Fruit fly (Drosophila melanogaster) whole organism, embryonic: ENCODE measurements around the gene comm.

Experiments used
- Abd-B ChIP-seq: fragments of 200-800 bp; sonication (Bioruptor generic); optimal IDR thresholded peaks from 2 replicates; lab custom pipeline; 2018; ENCODE audit warnings: missing biosample characterization, mild to moderate bottlenecking, missing genetic modification characterization, moderate library complexity
- Ada2b ChIP-seq: fragments of 200-800 bp; sonication (Bioruptor generic); IDR thresholded peaks from 2 replicates; pipeline ENCODE4 v1.3.6; 2022; ENCODE audit warnings: missing biosample characterization, missing genetic modification characterization
- Awh ChIP-seq: fragments of 200-800 bp; sonication (Bioruptor generic); IDR thresholded peaks from 2 replicates; pipeline ENCODE4, ENCODE4 v1.3.6; 2022; ENCODE audit warnings: missing biosample characterization, missing genetic modification characterization
- Bdp1 ChIP-seq: fragments of 200-800 bp; sonication (Bioruptor generic); optimal IDR thresholded peaks from 3 replicates; lab custom pipeline; 2016; ENCODE audit warnings: missing biosample characterization, missing genetic modification characterization
- C15 ChIP-seq: fragments of 200-800 bp; sonication (Bioruptor generic); IDR thresholded peaks from 3 replicates; pipeline ENCODE4 v1.3.6; 2022; ENCODE audit warnings: missing biosample characterization, missing genetic modification characterization
- CG10462 ChIP-seq: fragments of 200-800 bp; sonication (Bioruptor generic); optimal IDR thresholded peaks from 2 replicates; lab custom pipeline; 2016; ENCODE audit warnings: missing biosample characterization, missing genetic modification characterization
- CG13287 ChIP-seq: fragments of 200-800 bp; sonication (Bioruptor generic); IDR thresholded peaks from 2 replicates; pipeline ENCODE4 v1.3.6; 2022; ENCODE audit warnings: missing biosample characterization, missing genetic modification characterization; ENCODE audit not compliant: partially characterized antibody
- CG13894 ChIP-seq: fragments of 200-800 bp; sonication (Bioruptor generic); optimal IDR thresholded peaks from 3 replicates; lab custom pipeline; 2018; ENCODE audit warnings: missing biosample characterization, mild to moderate bottlenecking, missing genetic modification characterization, moderate library complexity
- CG1529 ChIP-seq: fragments of 200-800 bp; sonication (Bioruptor generic); optimal IDR thresholded peaks from 3 replicates; lab custom pipeline; 2018; ENCODE audit warnings: missing biosample characterization, missing genetic modification characterization
- CG17802 ChIP-seq: fragments of 200-800 bp; sonication (Bioruptor generic); optimal IDR thresholded peaks from 2 replicates; lab custom pipeline; 2018; ENCODE audit warnings: missing biosample characterization, mild to moderate bottlenecking, missing genetic modification characterization, moderate library complexity
- CG31388 ChIP-seq: fragments of 200-800 bp; sonication (Bioruptor generic); optimal IDR thresholded peaks from 2 replicates; lab custom pipeline; 2016; ENCODE audit warnings: missing biosample characterization, missing genetic modification characterization
- CG3163 ChIP-seq: fragments of 200-800 bp; sonication (Bioruptor generic); optimal IDR thresholded peaks from 3 replicates; lab custom pipeline; 2016; ENCODE audit warnings: missing biosample characterization, missing genetic modification characterization
- CG34376 ChIP-seq: fragments of 200-800 bp; sonication (Bioruptor generic); optimal IDR thresholded peaks from 2 replicates; lab custom pipeline; 2018; ENCODE audit warnings: missing biosample characterization, mild to moderate bottlenecking, missing genetic modification characterization
- CG4820 ChIP-seq: fragments of 200-800 bp; sonication (Bioruptor generic); optimal IDR thresholded peaks from 3 replicates; lab custom pipeline; 2016; ENCODE audit warnings: missing biosample characterization, missing genetic modification characterization
- CG8089 ChIP-seq: fragments of 200-800 bp; sonication (Bioruptor generic); optimal IDR thresholded peaks from 3 replicates; lab custom pipeline; 2016; ENCODE audit warnings: missing biosample characterization, missing genetic modification characterization
- CG9437 ChIP-seq: fragments of 200-800 bp; sonication (Bioruptor generic); optimal IDR thresholded peaks from 2 replicates; lab custom pipeline; 2018; ENCODE audit warnings: missing biosample characterization, mild to moderate bottlenecking, missing genetic modification characterization
- CG9797 ChIP-seq: fragments of 200-800 bp; sonication (Bioruptor generic); optimal IDR thresholded peaks from 3 replicates; lab custom pipeline; 2018; ENCODE audit warnings: missing biosample characterization, mild to moderate bottlenecking, missing genetic modification characterization
- CG9932 ChIP-seq: fragments of 200-800 bp; sonication (Bioruptor generic); IDR thresholded peaks from 2 replicates; pipeline ENCODE4 v1.3.6; 2022; ENCODE audit warnings: missing biosample characterization, missing genetic modification characterization
- Doc2 ChIP-seq: fragments of 200-800 bp; sonication (Bioruptor generic); IDR thresholded peaks from 2 replicates; pipeline ENCODE4 v1.3.6; 2022; ENCODE audit warnings: missing biosample characterization, missing genetic modification characterization
- Doc3 ChIP-seq: fragments of 200-800 bp; sonication (Bioruptor generic); IDR thresholded peaks from 3 replicates; pipeline ENCODE4 v1.3.6; 2022; ENCODE audit warnings: missing biosample characterization, missing genetic modification characterization; ENCODE audit not compliant: partially characterized antibody
- Eip74EF ChIP-seq, 2 experiments: fragments of 200-800 bp in 1 of 2; fragments of >200 bp in 1 of 2; sonication (Bioruptor generic) in 1 of 2; optimal IDR thresholded peaks; 2 replicates each; lab custom pipeline; 2017 to 2019; ENCODE audit warnings: missing biosample characterization in 2 of 2, missing genetic modification characterization in 2 of 2, mild to moderate bottlenecking in 1 of 2, moderate library complexity in 1 of 2
- H2.0 ChIP-seq: fragments of 200-800 bp; sonication (Bioruptor generic); IDR thresholded peaks from 2 replicates; pipeline ENCODE4 v1.3.6; 2022; ENCODE audit warnings: missing biosample characterization, missing genetic modification characterization
- Mes4 ChIP-seq: fragments of 200-800 bp; sonication (Bioruptor generic); optimal IDR thresholded peaks from 2 replicates; lab custom pipeline; 2016; ENCODE audit warnings: missing biosample characterization, missing genetic modification characterization
- Sin3A ChIP-seq: fragments of >200 bp; optimal IDR thresholded peaks from 2 replicates; lab custom pipeline; 2018
- Tbp ChIP-seq: fragments of >200 bp; optimal IDR thresholded peaks from 2 replicates; lab custom pipeline; 2018; ENCODE audit warnings: missing biosample characterization, missing genetic modification characterization
- Xbp1 ChIP-seq: fragments of 200-800 bp; sonication (Bioruptor generic); optimal IDR thresholded peaks from 3 replicates; lab custom pipeline; 2016; ENCODE audit warnings: missing biosample characterization, mild to moderate bottlenecking, missing genetic modification characterization
- abd-A ChIP-seq: fragments of 200-800 bp; sonication (Bioruptor generic); optimal IDR thresholded peaks from 3 replicates; lab custom pipeline; 2019; ENCODE audit warnings: missing biosample characterization, mild to moderate bottlenecking, missing genetic modification characterization, moderate library complexity
- crp ChIP-seq, 2 experiments: fragments of 200-800 bp; sonication (Bioruptor generic); optimal IDR thresholded peaks; 2 replicates in 1 of 2; 3 replicates in 1 of 2; lab custom pipeline; 2017; ENCODE audit warnings: missing biosample characterization in 2 of 2, missing genetic modification characterization in 2 of 2, mild to moderate bottlenecking in 1 of 2, moderate library complexity in 1 of 2
- cwo ChIP-seq: fragments of 200-800 bp; sonication (Bioruptor generic); optimal IDR thresholded peaks from 3 replicates; lab custom pipeline; 2017; ENCODE audit warnings: missing biosample characterization, missing genetic modification characterization, mild to moderate bottlenecking, moderate library complexity, missing genetic modification reagents
- dysf ChIP-seq: fragments of 200-800 bp; sonication (Bioruptor generic); IDR thresholded peaks from 3 replicates; pipeline ENCODE4 v1.3.6; 2022; ENCODE audit warnings: missing biosample characterization, missing genetic modification characterization
- esg ChIP-seq: fragments of 200-800 bp; sonication (Bioruptor generic); conservative IDR thresholded peaks from 2 replicates; pipeline ENCODE4 v1.3.6; 2022; ENCODE audit warnings: missing biosample characterization, missing genetic modification characterization
- ftz-f1 ChIP-seq: fragments of 200-800 bp; sonication (Bioruptor generic); optimal IDR thresholded peaks from 2 replicates; lab custom pipeline; 2016; ENCODE audit warnings: missing biosample characterization, missing genetic modification characterization
- gcm2 ChIP-seq: fragments of 200-800 bp; sonication (Bioruptor generic); optimal IDR thresholded peaks from 2 replicates; lab custom pipeline; 2016; ENCODE audit warnings: missing biosample characterization, missing genetic modification characterization
- gfzf ChIP-seq: fragments of 200-800 bp; sonication (Bioruptor generic); optimal IDR thresholded peaks from 2 replicates; lab custom pipeline; 2016; ENCODE audit warnings: missing biosample characterization, mild to moderate bottlenecking, missing genetic modification characterization, moderate library complexity
- hkb ChIP-seq, 2 experiments: fragments of 200-800 bp in 1 of 2; fragments of >200 bp in 1 of 2; sonication (Bioruptor generic) in 1 of 2; IDR thresholded peaks in 1 of 2; optimal IDR thresholded peaks in 1 of 2; 2 replicates each; pipeline versions ENCODE4 v1.3.6 to Lab custom; 2017 to 2022; ENCODE audit warnings: missing biosample characterization in 1 of 2, missing genetic modification characterization in 1 of 2
- inv ChIP-seq: fragments of 200-800 bp; sonication (Bioruptor generic); IDR thresholded peaks from 2 replicates; pipeline ENCODE4 v1.3.6; 2022; ENCODE audit warnings: missing biosample characterization, missing genetic modification characterization; ENCODE audit not compliant: partially characterized antibody
- mirr ChIP-seq: fragments of 200-800 bp; sonication (Bioruptor generic); optimal IDR thresholded peaks from 3 replicates; lab custom pipeline; 2018; ENCODE audit warnings: missing biosample characterization, mild to moderate bottlenecking, missing genetic modification characterization
- nerfin-1 ChIP-seq: fragments of 200-800 bp; sonication (Bioruptor generic); optimal IDR thresholded peaks from 3 replicates; lab custom pipeline; 2019; ENCODE audit warnings: missing biosample characterization, mild to moderate bottlenecking, missing genetic modification characterization, moderate library complexity
- onecut ChIP-seq: fragments of 200-800 bp; sonication (Bioruptor generic); IDR thresholded peaks from 2 replicates; pipeline ENCODE4 v1.3.6; 2022; ENCODE audit warnings: missing biosample characterization, missing genetic modification characterization
- ranshi ChIP-seq: fragments of 200-800 bp; sonication (Bioruptor generic); IDR thresholded peaks from 2 replicates; pipeline ENCODE4 v1.3.6; 2022; ENCODE audit warnings: missing biosample characterization, missing genetic modification characterization
- sens ChIP-seq: fragments of 200-800 bp; sonication (Bioruptor generic); peaks from one replicate; lab custom pipeline; 2016; ENCODE audit warnings: missing biosample characterization, missing genetic modification characterization
- sim ChIP-seq: fragments of 200-800 bp; sonication (Bioruptor generic); IDR thresholded peaks from 2 replicates; pipeline ENCODE4 v1.3.6; 2022; ENCODE audit warnings: missing biosample characterization, missing genetic modification characterization
- slou ChIP-seq: fragments of 200-800 bp; sonication (Bioruptor generic); optimal IDR thresholded peaks from 3 replicates; lab custom pipeline; 2016; ENCODE audit warnings: missing biosample characterization, missing genetic modification characterization
- tin ChIP-seq: fragments of 200-800 bp; sonication (Bioruptor generic); optimal IDR thresholded peaks from 3 replicates; lab custom pipeline; 2016; ENCODE audit warnings: missing biosample characterization, missing genetic modification characterization
- toy ChIP-seq: fragments of 200-800 bp; sonication (Bioruptor generic); IDR thresholded peaks from 2 replicates; pipeline ENCODE4 v1.3.6; 2022; ENCODE audit warnings: missing biosample characterization, missing genetic modification characterization
- vnd ChIP-seq: fragments of 200-800 bp; sonication (Bioruptor generic); IDR thresholded peaks from 3 replicates; pipeline ENCODE4 v1.3.6; 2022; ENCODE audit warnings: missing biosample characterization, missing genetic modification characterization; ENCODE audit not compliant: partially characterized antibody
- wek ChIP-seq: fragments of 200-800 bp; sonication (Bioruptor generic); optimal IDR thresholded peaks from 3 replicates; lab custom pipeline; 2018; ENCODE audit warnings: missing biosample characterization, mild to moderate bottlenecking, missing genetic modification characterization, moderate library complexity
- wor ChIP-seq: fragments of 200-800 bp; sonication (Bioruptor generic); IDR thresholded peaks from 2 replicates; pipeline ENCODE4 v1.3.6; 2022; ENCODE audit warnings: missing biosample characterization, missing genetic modification characterization
- zen ChIP-seq: fragments of 200-800 bp; sonication (Bioruptor generic); optimal IDR thresholded peaks from 3 replicates; lab custom pipeline; 2018; ENCODE audit warnings: missing biosample characterization, mild to moderate bottlenecking, missing genetic modification characterization, moderate library complexity
- zf30C ChIP-seq: fragments of 200-800 bp; sonication (Bioruptor generic); optimal IDR thresholded peaks from 3 replicates; lab custom pipeline; 2018; ENCODE audit warnings: missing biosample characterization, mild to moderate bottlenecking, missing genetic modification characterization

comm gene

dm6 chr3L:15715788-15716503 lies 12.3 kb downstream of the comm start, which contains the start of gene CG42571 (continued):
- TF ChIP-seq tin (GFP tag; lab: Kevin White, UChicago) = no peak
- TF ChIP-seq Ada2b (GFP tag; lab: Robert Waterston, UW) = 0 out of 2 replicates have a peak, but pooled peaks have one; percentile 5
- no peak for TF ChIP-seq ftz-f1
- no peak for TF ChIP-seq hkb (optimal IDR thresholded peaks at IDR 0.05; lab: Kevin White, UChicago)
- TF ChIP-seq hkb (GFP tag; IDR thresholded peaks at IDR 0.05; lab: Robert Waterston, UW) = peak; percentile 70
- TF ChIP-seq CG3163 (GFP tag; lab: Kevin White, UChicago) = no peak
- no peak for TF ChIP-seq CG9797 (GFP tag; lab: Kevin White, UChicago)
- peak; percentile 38 for TF ChIP-seq CG17802 (tag; lab: Kevin White, UChicago)
- TF ChIP-seq CG34376 (GFP tag; lab: Kevin White, UChicago) = no peak
- no peak for TF ChIP-seq Xbp1 (GFP tag; lab: Kevin White, UChicago)
- no peak for TF ChIP-seq cwo (GFP tag; lab: Kevin White, UChicago)
- no peak for TF ChIP-seq CG31388
- TF ChIP-seq gcm2 (GFP tag; lab: Kevin White, UChicago) = no peak
- TF ChIP-seq CG9437 (GFP tag; lab: Kevin White, UChicago) = no peak
- TF ChIP-seq CG8089 (GFP tag; lab: Kevin White, UChicago) = peak; percentile 52
- TF ChIP-seq toy (GFP tag; lab: Robert Waterston, UW) = no peak
- TF ChIP-seq sens (GFP tag; lab: Kevin White, UChicago) = peak; percentile 92
- TF ChIP-seq gfzf (GFP tag; lab: Kevin White, UChicago) = no peak
- no peak for TF ChIP-seq Doc2 (GFP tag; lab: Robert Waterston, UW)
- no peak for TF ChIP-seq crp (GFP tag; optimal IDR thresholded peaks at IDR 0.05; lab: Kevin White, UChicago)
- peak in 1 of 2 experiments; percentile 3 for TF ChIP-seq Eip74EF (GFP tag; optimal IDR thresholded peaks at IDR 0.05; lab: Kevin White, UChicago)
- TF ChIP-seq CG9932 = no peak
- TF ChIP-seq nerfin-1 (tag; lab: Kevin White, UChicago) = peak; percentile 21
- TF ChIP-seq sim = no peak
- peak; percentile 79 for TF ChIP-seq Awh (GFP tag; lab: Robert Waterston, UW)
- no peak for TF ChIP-seq abd-A
- TF ChIP-seq mirr = no peak
- no peak for TF ChIP-seq ranshi (GFP tag; lab: Robert Waterston, UW)
- TF ChIP-seq CG13287 (GFP tag; lab: Robert Waterston, UW) = no peak
- TF ChIP-seq inv (GFP tag; lab: Robert Waterston, UW) = no peak
- no peak for TF ChIP-seq Sin3A
- TF ChIP-seq H2.0 (GFP tag; lab: Robert Waterston, UW) = no peak
- TF ChIP-seq Tbp (GFP tag; lab: Kevin White, UChicago) = no peak
- TF ChIP-seq Doc3 (GFP tag; lab: Robert Waterston, UW) = no peak
- TF ChIP-seq wek (GFP tag; lab: Kevin White, UChicago) = peak; percentile 69
- no peak for TF ChIP-seq zen (tag; lab: Kevin White, UChicago)
- no peak for TF ChIP-seq esg
- TF ChIP-seq Bdp1 (GFP tag; lab: Kevin White, UChicago) = peak; percentile 13
- TF ChIP-seq CG1529 (GFP tag; lab: Kevin White, UChicago) = peak; percentile 61
- peak; percentile 47; the same call in 1 of the 2 replicates for TF ChIP-seq onecut
- peak; percentile 20 for TF ChIP-seq CG10462
- TF ChIP-seq dysf (GFP tag; lab: Robert Waterston, UW) = no peak
- no peak for TF ChIP-seq slou (GFP tag; lab: Kevin White, UChicago)
- TF ChIP-seq CG13894 (tag; lab: Kevin White, UChicago) = no peak
- no peak for TF ChIP-seq wor (GFP tag; lab: Robert Waterston, UW)
- peak; percentile 40 for TF ChIP-seq Mes4 (GFP tag; lab: Kevin White, UChicago)
- TF ChIP-seq CG4820 = no peak
- no peak for TF ChIP-seq Abd-B (GFP tag; lab: Kevin White, UChicago)
- no peak for TF ChIP-seq C15
- TF ChIP-seq vnd = no peak
- no peak for TF ChIP-seq zf30C (GFP tag; lab: Kevin White, UChicago)
